Worm (Caenorhabditis elegans) whole organism, L1 larva: Measurements from ENCODE around the gene C16A3.2.

Experiments
- blmp-1 ChIP-seq: fragments of 150-350 bp; optimal IDR thresholded peaks from 2 replicates; lab custom pipeline; 2014; ENCODE audit warnings: missing biosample characterization, missing genetic modification characterization
- ceh-82 ChIP-seq, 3 experiments: fragments of 150-350 bp in 1 of 3; sonication (generic microtip) in 2 of 3; optimal IDR thresholded peaks; 2 replicates each; lab custom pipeline; 2014 to 2017; ENCODE audit warnings: missing biosample characterization in 3 of 3, missing genetic modification characterization in 3 of 3
- efl-3 ChIP-seq: fragments of 200-800 bp; sonication (Bioruptor generic); optimal IDR thresholded peaks from 2 replicates; lab custom pipeline; 2018; ENCODE audit warnings: mild to moderate bottlenecking, missing genetic modification characterization, missing compliant biosample characterization
- egl-27 ChIP-seq, 2 experiments: fragments of 150-350 bp in 1 of 2; sonication (generic microtip); optimal IDR thresholded peaks; 3 replicates each; lab custom pipeline; 2017 to 2018; ENCODE audit warnings: missing biosample characterization in 2 of 2, missing genetic modification characterization in 2 of 2, missing genetic modification reagents in 2 of 2
- fkh-10 ChIP-seq: sonication (generic microtip); optimal IDR thresholded peaks from 2 replicates; lab custom pipeline; 2017; ENCODE audit warnings: missing biosample characterization, missing genetic modification reagents, missing genetic modification characterization
- fkh-8 ChIP-seq: sonication (generic microtip); optimal IDR thresholded peaks from 2 replicates; lab custom pipeline; 2016; ENCODE audit warnings: mild to moderate bottlenecking, missing genetic modification characterization, missing compliant biosample characterization
- lin-13 ChIP-seq: fragments of 150-350 bp; optimal IDR thresholded peaks from 2 replicates; lab custom pipeline; 2014; ENCODE audit warnings: missing biosample characterization, missing genetic modification reagents, missing genetic modification characterization
- lsy-2 ChIP-seq, 2 experiments: fragments of 150-350 bp; optimal IDR thresholded peaks; 2 replicates each; lab custom pipeline; 2014; ENCODE audit warnings: missing biosample characterization in 2 of 2, missing genetic modification characterization in 2 of 2
- nhr-12 ChIP-seq: sonication (generic microtip); optimal IDR thresholded peaks from 2 replicates; lab custom pipeline; 2017; ENCODE audit warnings: missing biosample characterization, missing genetic modification characterization
- nhr-237 ChIP-seq: fragments of 150-350 bp; optimal IDR thresholded peaks from 2 replicates; lab custom pipeline; 2014; ENCODE audit warnings: missing biosample characterization, missing genetic modification characterization
- snpc-4 ChIP-seq: fragments of 150-350 bp; optimal IDR thresholded peaks from 2 replicates; lab custom pipeline; 2014; ENCODE audit warnings: missing biosample characterization, missing genetic modification characterization
- tbx-2 ChIP-seq: sonication (generic microtip); optimal IDR thresholded peaks from 2 replicates; lab custom pipeline; 2016; ENCODE audit warnings: missing genetic modification characterization, missing compliant biosample characterization
- unc-62 ChIP-seq: fragments of 150-350 bp; optimal IDR thresholded peaks from 2 replicates; lab custom pipeline; 2014; ENCODE audit warnings: missing biosample characterization, missing genetic modification reagents, missing genetic modification characterization
- vab-15 ChIP-seq: sonication (generic microtip); optimal IDR thresholded peaks from 2 replicates; lab custom pipeline; 2017; ENCODE audit warnings: missing genotype, mild to moderate bottlenecking, missing genetic modification characterization, missing compliant biosample characterization

DNA sequence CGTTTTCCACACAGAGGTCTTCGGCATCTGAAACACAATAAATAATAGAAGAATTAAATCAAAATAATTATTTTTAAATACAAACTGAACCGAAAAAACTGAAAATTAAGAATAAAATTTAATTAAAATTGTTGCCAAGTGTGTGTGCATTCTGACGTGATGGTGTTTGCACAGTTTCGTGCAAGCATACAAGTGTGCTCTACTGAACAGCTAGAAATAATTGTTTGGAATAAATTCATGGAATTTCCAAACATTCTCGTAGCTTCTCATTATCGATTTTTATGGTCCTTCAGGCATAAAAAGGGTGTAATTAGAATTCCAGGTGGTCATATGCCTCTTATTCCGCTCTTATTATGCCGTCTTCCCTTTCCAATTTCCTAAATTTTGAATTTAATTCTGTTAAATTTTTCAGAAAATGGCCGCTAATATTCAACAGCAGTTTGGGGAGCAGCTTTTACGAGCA, 42.2 kb downstream of the C16A3.2 start, which contains the start of the genes mrps-17 and txdc-9:
- TF ChIP-seq nhr-237 (tag; lab: Kevin White, UChicago): peak; percentile 20
- peak; percentile 70 for TF ChIP-seq tbx-2 (tag; lab: Kevin White, UChicago)
- peak; percentile 45 to 85 (median 60) for TF ChIP-seq ceh-82 (tag; optimal IDR thresholded peaks at IDR 0.05; lab: Kevin White, UChicago)
- TF ChIP-seq lin-13 (GFP tag; lab: Kevin White, UChicago): peak; percentile 59
- peak; percentile 62 for TF ChIP-seq fkh-10 (GFP tag; lab: Kevin White, UChicago)
- peak; percentile 44 for TF ChIP-seq fkh-8 (tag; lab: Kevin White, UChicago)
- TF ChIP-seq snpc-4 (tag; lab: Kevin White, UChicago): no peak
- no peak for TF ChIP-seq nhr-12 (tag; lab: Kevin White, UChicago)
- TF ChIP-seq lsy-2 (tag; optimal IDR thresholded peaks at IDR 0.05; lab: Kevin White, UChicago): peak; percentile 87 to 93
- TF ChIP-seq vab-15: peak; percentile 86
- TF ChIP-seq efl-3 (GFP tag; lab: Kevin White, UChicago): no peak
- TF ChIP-seq unc-62 (GFP tag; lab: Kevin White, UChicago): no peak
- TF ChIP-seq blmp-1 (tag; lab: Kevin White, UChicago): no peak
- TF ChIP-seq egl-27 (tag; optimal IDR thresholded peaks at IDR 0.05; lab: Kevin White, UChicago): no peak
